Worm (Caenorhabditis elegans) whole organism, L2 larva: Measurements from ENCODE around the gene mog-3.

Experiments
- Y55F3AM.14 ChIP-seq: fragments of 200-800 bp; sonication (Bioruptor generic); optimal IDR thresholded peaks from 2 replicates; lab custom pipeline; 2018; ENCODE audit warnings: mild to moderate bottlenecking, missing genetic modification characterization, missing compliant biosample characterization
- ZK546.5 ChIP-seq: sonication (generic microtip); optimal IDR thresholded peaks from 2 replicates; lab custom pipeline; 2017; ENCODE audit warnings: missing biosample characterization, missing genetic modification characterization
- aly-2 ChIP-seq: fragments of 150-350 bp; optimal IDR thresholded peaks from 2 replicates; lab custom pipeline; 2014; ENCODE audit warnings: missing biosample characterization, missing genetic modification characterization
- ama-1 ChIP-seq: fragments of 150-350 bp; optimal IDR thresholded peaks from 2 replicates; lab custom pipeline; 2018; ENCODE audit warnings: inconsistent platforms
- ceh-16 ChIP-seq: fragments of 150-350 bp; optimal IDR thresholded peaks from 2 replicates; lab custom pipeline; 2014; ENCODE audit warnings: missing biosample characterization, missing genetic modification characterization
- ceh-82 ChIP-seq: fragments of 150-350 bp; optimal IDR thresholded peaks from 2 replicates; lab custom pipeline; 2014; ENCODE audit warnings: missing biosample characterization, missing genetic modification characterization
- fos-1 ChIP-seq: fragments of 150-350 bp; optimal IDR thresholded peaks from 2 replicates; lab custom pipeline; 2014; ENCODE audit warnings: missing biosample characterization, missing genetic modification characterization
- lin-11 ChIP-seq: fragments of 150-350 bp; sonication (generic microtip); optimal IDR thresholded peaks from 2 replicates; lab custom pipeline; 2014; ENCODE audit warnings: missing biosample characterization, missing genetic modification characterization, inconsistent platforms, mixed read lengths
- mdl-1 ChIP-seq, 2 experiments: fragments of 150-350 bp in 1 of 2; sonication (generic microtip) in 1 of 2; optimal IDR thresholded peaks; 2 replicates each; lab custom pipeline; 2017; ENCODE audit warnings: missing biosample characterization in 2 of 2, missing genetic modification characterization in 2 of 2
- nhr-11 ChIP-seq: fragments of 150-350 bp; optimal IDR thresholded peaks from 2 replicates; lab custom pipeline; 2014; ENCODE audit warnings: missing biosample characterization, missing genetic modification characterization
- nhr-237 ChIP-seq: fragments of 150-350 bp; optimal IDR thresholded peaks from 2 replicates; lab custom pipeline; 2014; ENCODE audit warnings: missing biosample characterization, missing genetic modification characterization
- nhr-77 ChIP-seq: fragments of 150-350 bp; optimal IDR thresholded peaks from 2 replicates; lab custom pipeline; 2014; ENCODE audit warnings: missing biosample characterization, missing genetic modification characterization
- skn-1 ChIP-seq: sonication (generic microtip); optimal IDR thresholded peaks from 2 replicates; lab custom pipeline; 2017; ENCODE audit warnings: missing biosample characterization, missing genetic modification characterization
- ztf-11 ChIP-seq: sonication (generic microtip); optimal IDR thresholded peaks from 2 replicates; lab custom pipeline; 2017; ENCODE audit warnings: missing biosample characterization, missing genetic modification characterization

ce11 chrIII:5294281-5294680, 14.1 kb upstream of the mog-3 start:
- TF ChIP-seq nhr-237, result no peak
- no peak for TF ChIP-seq ZK546.5
- TF ChIP-seq nhr-77, result no peak
- TF ChIP-seq skn-1, result no peak
- no peak for TF ChIP-seq ceh-82 (tag; lab: Kevin White, UChicago)
- TF ChIP-seq ztf-11, result no peak
- TF ChIP-seq Y55F3AM.14 (GFP tag; lab: Kevin White, UChicago), result no peak
- no peak for TF ChIP-seq mdl-1 (tag; optimal IDR thresholded peaks at IDR 0.05; lab: Kevin White, UChicago)
- no peak for TF ChIP-seq ama-1 (lab: Kevin White, UChicago)
- no peak for TF ChIP-seq nhr-11
- TF ChIP-seq fos-1 (tag; lab: Kevin White, UChicago), result no peak
- no peak for TF ChIP-seq ceh-16 (tag; lab: Kevin White, UChicago)
- no peak for TF ChIP-seq aly-2
- TF ChIP-seq lin-11 (tag; lab: Kevin White, UChicago), result no peak
